Worm (Caenorhabditis elegans): ENCODE results near the gene B0303.11.

B0303.11 gene

ce11 chrIII:8653875-8654386 lies 56.3 kb downstream of the B0303.11 start, which contains the start of gene F22B7.9 (continued):
- no peak for TF ChIP-seq isw-1 (GFP tag; IDR thresholded peaks at IDR 0.05)
- no peak for TF ChIP-seq sptf-1 (tag; optimal IDR thresholded peaks at IDR 0.05)
- TF ChIP-seq fkh-8 (tag; optimal IDR thresholded peaks at IDR 0.05) = no peak
- no peak for TF ChIP-seq unc-30 (tag; optimal IDR thresholded peaks at IDR 0.05)
- no peak for TF ChIP-seq egl-27 (tag; optimal IDR thresholded peaks at IDR 0.05)
- no peak for TF ChIP-seq zag-1 (tag; optimal IDR thresholded peaks at IDR 0.05)
- peak; percentile 81 for TF ChIP-seq nhr-85 (tag)
- TF ChIP-seq hlh-17 (GFP tag; optimal IDR thresholded peaks at IDR 0.05; ENCODE audit: borderline replicate concordance) = no peak
- TF ChIP-seq unc-62 (GFP tag; optimal IDR thresholded peaks at IDR 0.05) = no peak
- no peak for TF ChIP-seq ztf-11 (tag; optimal IDR thresholded peaks at IDR 0.05)
- no peak for TF ChIP-seq sup-37 (GFP tag; optimal IDR thresholded peaks at IDR 0.05)
- no peak for TF ChIP-seq swsn-7 (tag; optimal IDR thresholded peaks at IDR 0.05)
- no peak for TF ChIP-seq lin-15B (tag; optimal IDR thresholded peaks at IDR 0.05)
- peak in 1 of 2 experiments; percentile 18 for TF ChIP-seq lsy-2 (tag; optimal IDR thresholded peaks at IDR 0.05)
- no peak for TF ChIP-seq efl-3 (GFP tag; optimal IDR thresholded peaks at IDR 0.05)
- peak; percentile 54 for TF ChIP-seq elt-2 (tag; optimal IDR thresholded peaks at IDR 0.05)
- no peak for TF ChIP-seq lin-13 (GFP tag; optimal IDR thresholded peaks at IDR 0.05)
- TF ChIP-seq fkh-4 (tag; optimal IDR thresholded peaks at IDR 0.05; ENCODE audit: borderline replicate concordance) = no peak
- no peak for TF ChIP-seq F16B12.6 (tag; optimal IDR thresholded peaks at IDR 0.05)
- peak; percentile 0 for TF ChIP-seq skn-1 (tag; optimal IDR thresholded peaks at IDR 0.05)
- peak; percentile 26 for TF ChIP-seq lin-14 (GFP tag; optimal IDR thresholded peaks at IDR 0.05)
- TF ChIP-seq nhr-71 (tag; optimal IDR thresholded peaks at IDR 0.05) = peak; percentile 54
- no peak for TF ChIP-seq jun-1 (tag; optimal IDR thresholded peaks at IDR 0.05)
- no peak for TF ChIP-seq pag-3 (tag; optimal IDR thresholded peaks at IDR 0.05; ENCODE audit: borderline replicate concordance, insufficient read depth)
- peak; percentile 35 for TF ChIP-seq snu-23 (GFP tag; optimal IDR thresholded peaks at IDR 0.05)
- TF ChIP-seq ceh-82 (tag; optimal IDR thresholded peaks at IDR 0.05) = no peak
- TF ChIP-seq elt-3 (tag; optimal IDR thresholded peaks at IDR 0.05) = peak in 2 of 6 experiments; percentile 38 to 51
- peak; percentile 71 for TF ChIP-seq nhr-20 (tag; optimal IDR thresholded peaks at IDR 0.05)
- no peak for TF ChIP-seq unc-86 (tag; optimal IDR thresholded peaks at IDR 0.05)
- peak; percentile 11 for TF ChIP-seq rnt-1 (tag; optimal IDR thresholded peaks at IDR 0.05)
- peak in 1 of 2 experiments; percentile 53 for TF ChIP-seq mdl-1 (tag; optimal IDR thresholded peaks at IDR 0.05)
- TF ChIP-seq mab-9 (GFP tag; IDR thresholded peaks at IDR 0.05) = no peak
- TF ChIP-seq snpc-4 (tag; optimal IDR thresholded peaks at IDR 0.05) = no peak
- TF ChIP-seq fkh-10 (GFP tag; optimal IDR thresholded peaks at IDR 0.05) = no peak
- no peak for TF ChIP-seq zip-4 (GFP tag; optimal IDR thresholded peaks at IDR 0.05)

ce11 chrIII:8653457-8653856 lies 56.8 kb downstream of the B0303.11 start:
- no peak for TF ChIP-seq irx-1 (tag; optimal IDR thresholded peaks at IDR 0.05)
- TF ChIP-seq egl-27 (tag; optimal IDR thresholded peaks at IDR 0.05) = no peak
- no peak for TF ChIP-seq snpc-4 (tag; optimal IDR thresholded peaks at IDR 0.05)
- TF ChIP-seq lin-35 (GFP tag; optimal IDR thresholded peaks at IDR 0.05) = no peak
- no peak for TF ChIP-seq zip-4 (GFP tag; optimal IDR thresholded peaks at IDR 0.05)
- no peak for TF ChIP-seq pax-3 (tag; optimal IDR thresholded peaks at IDR 0.05)
- no peak for TF ChIP-seq nhr-76 (tag; optimal IDR thresholded peaks at IDR 0.05)
- TF ChIP-seq lin-14 (GFP tag; optimal IDR thresholded peaks at IDR 0.05) = no peak
- no peak for TF ChIP-seq mef-2 (tag; optimal IDR thresholded peaks at IDR 0.05)
- no peak for TF ChIP-seq sox-4 (tag; optimal IDR thresholded peaks at IDR 0.05)
- TF ChIP-seq fkh-8 (tag; optimal IDR thresholded peaks at IDR 0.05) = no peak
- no peak for TF ChIP-seq sptf-1 (tag; optimal IDR thresholded peaks at IDR 0.05)
- no peak for TF ChIP-seq ceh-82 (tag; optimal IDR thresholded peaks at IDR 0.05)
- no peak for TF ChIP-seq nhr-237 (tag; optimal IDR thresholded peaks at IDR 0.05)
- no peak for TF ChIP-seq efl-3 (GFP tag; optimal IDR thresholded peaks at IDR 0.05)
- TF ChIP-seq fkh-4 (tag; optimal IDR thresholded peaks at IDR 0.05; ENCODE audit: borderline replicate concordance) = no peak
- TF ChIP-seq ets-5 (GFP tag; IDR thresholded peaks at IDR 0.05) = no peak

Data from whole organism, L1 larva.